Worm (Caenorhabditis elegans) whole organism, L4/young adult: ENCODE results near the gene C18H7.1.

ENCODE experiments used
- W03F9.2 ChIP-seq: fragments of 150-350 bp; optimal IDR thresholded peaks from 2 replicates; lab custom pipeline; 2014; ENCODE audit warnings: missing biosample characterization, missing genetic modification characterization
- him-1 ChIP-seq: sonication (generic microtip); optimal IDR thresholded peaks from 2 replicates; lab custom pipeline; 2016; ENCODE audit warnings: missing genotype, missing genetic modification reagents, missing genetic modification characterization, missing compliant biosample characterization

- no peak for TF ChIP-seq W03F9.2 (tag; lab: Kevin White, UChicago)
- no peak for TF ChIP-seq him-1 (tag; lab: Kevin White, UChicago)
These were observed 33.0 kb downstream of the C18H7.1 start for ce11 chrIV:648362-648761.
